Worm (Caenorhabditis elegans) whole organism, young adult: ENCODE data around the gene npr-9.

ENCODE experiments used
- F10E7.11 ChIP-seq: sonication (generic microtip); optimal IDR thresholded peaks from 2 replicates; lab custom pipeline; 2017; ENCODE audit warnings: mild to moderate bottlenecking, missing genetic modification characterization, moderate library complexity, missing compliant biosample characterization
- F55B11.4 ChIP-seq: sonication (generic microtip); optimal IDR thresholded peaks from 2 replicates; lab custom pipeline; 2016; ENCODE audit warnings: missing compliant biosample characterization, missing genetic modification characterization, borderline replicate concordance; ENCODE audit not compliant: insufficient read depth
- ZK185.1 ChIP-seq: sonication (generic microtip); optimal IDR thresholded peaks from 2 replicates; lab custom pipeline; 2016; ENCODE audit warnings: mild to moderate bottlenecking, missing genetic modification characterization, missing compliant biosample characterization; ENCODE audit not compliant: poor library complexity, severe bottlenecking
- ets-4 ChIP-seq: fragments of 200-800 bp; sonication (Bioruptor generic); optimal IDR thresholded peaks from 2 replicates; lab custom pipeline; 2018; ENCODE audit warnings: mild to moderate bottlenecking, missing genetic modification characterization, missing compliant biosample characterization
- him-1 ChIP-seq: sonication (generic microtip); optimal IDR thresholded peaks from 2 replicates; lab custom pipeline; 2016; ENCODE audit warnings: missing genotype, missing genetic modification reagents, missing genetic modification characterization, missing compliant biosample characterization
- hrde-1 ChIP-seq: sonication (generic microtip); optimal IDR thresholded peaks from 2 replicates; lab custom pipeline; 2016; ENCODE audit warnings: missing genetic modification characterization, mild to moderate bottlenecking, missing compliant biosample characterization, moderate library complexity, missing genotype, missing genetic modification reagents, borderline replicate concordance

- TF ChIP-seq F55B11.4 (tag; lab: Kevin White, UChicago) (no peak), ets-4 (GFP tag; lab: Kevin White, UChicago) (no peak), him-1 (tag; lab: Kevin White, UChicago) (no peak), hrde-1 (no peak), ZK185.1 (no peak), F10E7.11 (tag; lab: Kevin White, UChicago) (no peak)
Measured at ce11 chrX:11379135-11379781, 49.7 kb downstream of the npr-9 start.
